Worm (Caenorhabditis elegans): ENCODE data around the gene acs-2.

acs-2 gene

ce11 chrV:15567344-15567804 is at the start of gene acs-2:
acs-2 (plus strand) TSS chrV:15567394.
- TF ChIP-seq bed-2 (GFP tag; IDR thresholded peaks at IDR 0.05) = no peak
- peak; percentile 32; the same call in 1 of the 2 replicates for TF ChIP-seq hsf-1 (GFP tag; IDR thresholded peaks at IDR 0.05)
- peak; percentile 85 for TF ChIP-seq ama-1 (optimal IDR thresholded peaks at IDR 0.05)
- TF ChIP-seq ama-1 (GFP tag; optimal IDR thresholded peaks at IDR 0.05) = no peak

ce11 chrV:15517413-15517812 is 49.8 kb upstream of the acs-2 start, which contains the start of gene F21A3.3:
F21A3.3 (plus strand) TSS chrV:15517713.
- TF ChIP-seq let-607 (tag; optimal IDR thresholded peaks at IDR 0.05) (no peak), F49E8.2 (tag; optimal IDR thresholded peaks at IDR 0.05; ENCODE audit: insufficient read depth) (no peak), F22D6.2 (tag; optimal IDR thresholded peaks at IDR 0.05) (no peak), B0035.1 (tag; optimal IDR thresholded peaks at IDR 0.05) (no peak), hmg-1.2 (GFP tag; IDR thresholded peaks at IDR 0.05) (no peak), ekl-4 (GFP tag; IDR thresholded peaks at IDR 0.05) (no peak)

- TF ChIP-seq ztf-22 (GFP tag; optimal IDR thresholded peaks at IDR 0.05) = no peak
- TF ChIP-seq madf-8 (GFP tag; conservative IDR thresholded peaks at IDR 0.05) = no peak
- TF ChIP-seq Y53G8AR.9 (GFP tag; conservative IDR thresholded peaks at IDR 0.05) = no peak
- no peak for TF ChIP-seq rec-8 (tag; optimal IDR thresholded peaks at IDR 0.05)
- TF ChIP-seq F23B12.7 (tag; optimal IDR thresholded peaks at IDR 0.05; ENCODE audit: insufficient read depth) = no peak
- no peak for TF ChIP-seq attf-3 (GFP tag; conservative IDR thresholded peaks at IDR 0.05)
- TF ChIP-seq F49E8.2 (tag; optimal IDR thresholded peaks at IDR 0.05; ENCODE audit: insufficient read depth) = no peak
- no peak for TF ChIP-seq ztf-18 (tag; optimal IDR thresholded peaks at IDR 0.05)
Measured at ce11 chrV:15519845-15520244, 47.3 kb upstream of the acs-2 start.

ce11 chrV:15520398-15520797 is 46.8 kb upstream of the acs-2 start:
- TF ChIP-seq atf-7 (tag; optimal IDR thresholded peaks at IDR 0.05) (peak; percentile 15), ceh-27 (GFP tag; optimal IDR thresholded peaks at IDR 0.05) (no peak)

- TF ChIP-seq nhr-80 (tag; optimal IDR thresholded peaks at IDR 0.05) (no peak), lin-40 (tag; optimal IDR thresholded peaks at IDR 0.05) (no peak), rpc-1 (optimal IDR thresholded peaks at IDR 0.05) (no peak), rpc-1 (tag; optimal IDR thresholded peaks at IDR 0.05) (no peak)
Measured at ce11 chrV:15521920-15522319, 45.3 kb upstream of the acs-2 start, which contains the start of gene lgc-31. lgc-31 (minus strand) TSS chrV:15522020.

ce11 chrV:15529069-15529468 is 38.1 kb upstream of the acs-2 start, which contains the start of gene srh-276:
srh-276 (plus strand) TSS chrV:15529369.
- TF ChIP-seq Y95B8A.8 (GFP tag; IDR thresholded peaks at IDR 0.05) (no peak), hrde-1 (tag; optimal IDR thresholded peaks at IDR 0.05; ENCODE audit: borderline replicate concordance) (no peak)

ce11 chrV:15533096-15533495 is 34.1 kb upstream of the acs-2 start, which contains the start of gene F21A3.11:
F21A3.11 (minus strand) TSS chrV:15533212.
- no peak for TF ChIP-seq tbx-9 (tag; optimal IDR thresholded peaks at IDR 0.05; ENCODE audit: borderline replicate concordance)
- TF ChIP-seq nhr-80 (tag; optimal IDR thresholded peaks at IDR 0.05) = peak; percentile 16

ce11 chrV:15533864-15534263 is 33.3 kb upstream of the acs-2 start, which contains the start of gene F21A3.2:
F21A3.2 (minus strand) TSS chrV:15533964.
- no peak for TF ChIP-seq him-1 (tag; optimal IDR thresholded peaks at IDR 0.05)
- TF ChIP-seq Y79H2A.3 (GFP tag; conservative IDR thresholded peaks at IDR 0.05) = no peak
- TF ChIP-seq K12H6.12 (tag; optimal IDR thresholded peaks at IDR 0.05) = no peak
- TF ChIP-seq dox-1 (GFP tag; IDR thresholded peaks at IDR 0.05) = no peak
- no peak for TF ChIP-seq let-526 (GFP tag; IDR thresholded peaks at IDR 0.05)
- no peak for TF ChIP-seq somi-1 (GFP tag; optimal IDR thresholded peaks at IDR 0.05)
